Worm (Caenorhabditis elegans) whole organism, L1 larva: Measurements from ENCODE around the gene memo-1.
A peak's percentile ranks its signal among the peaks of the same experiment; 100 is the strongest.

Experiments
- ama-1 ChIP-seq: fragments of 150-350 bp; optimal IDR thresholded peaks from 2 replicates; lab custom pipeline; 2014
- ceh-88 ChIP-seq: fragments of 200-800 bp; sonication (Bioruptor generic); IDR thresholded peaks from 2 replicates; pipeline ENCODE4 v1.3.6; 2022; ENCODE audit warnings: missing genetic modification characterization, missing compliant biosample characterization
- elt-3 ChIP-seq, 6 experiments: fragments of 150-350 bp in 1 of 6; sonication (generic microtip); optimal IDR thresholded peaks; 2 replicates each; lab custom pipeline; 2017 to 2018; ENCODE audit warnings: missing biosample characterization in 6 of 6, missing genetic modification characterization in 6 of 6, inconsistent platforms in 1 of 6
- fkh-8 ChIP-seq: sonication (generic microtip); optimal IDR thresholded peaks from 2 replicates; lab custom pipeline; 2016; ENCODE audit warnings: mild to moderate bottlenecking, missing genetic modification characterization, missing compliant biosample characterization
- lin-14 ChIP-seq: fragments of 200-800 bp; sonication (Bioruptor generic); optimal IDR thresholded peaks from 2 replicates; lab custom pipeline; 2018; ENCODE audit warnings: mild to moderate bottlenecking, missing genetic modification characterization, moderate library complexity, missing compliant biosample characterization
- nhr-71 ChIP-seq: sonication (generic microtip); optimal IDR thresholded peaks from 2 replicates; lab custom pipeline; 2016; ENCODE audit warnings: mild to moderate bottlenecking, missing genetic modification characterization, moderate library complexity, missing compliant biosample characterization
- pqm-1 ChIP-seq: sonication (generic microtip); optimal IDR thresholded peaks from 3 replicates; lab custom pipeline; 2017; ENCODE audit warnings: missing biosample characterization, missing genetic modification characterization
- skn-1 ChIP-seq: fragments of 150-350 bp; optimal IDR thresholded peaks from 2 replicates; lab custom pipeline; 2014; ENCODE audit warnings: missing biosample characterization, missing genetic modification characterization
- tbx-2 ChIP-seq: sonication (generic microtip); optimal IDR thresholded peaks from 2 replicates; lab custom pipeline; 2016; ENCODE audit warnings: missing genetic modification characterization, missing compliant biosample characterization
- vab-15 ChIP-seq: sonication (generic microtip); optimal IDR thresholded peaks from 2 replicates; lab custom pipeline; 2017; ENCODE audit warnings: missing genotype, mild to moderate bottlenecking, missing genetic modification characterization, missing compliant biosample characterization
- ztf-4 ChIP-seq: fragments of 150-350 bp; optimal IDR thresholded peaks from 2 replicates; lab custom pipeline; 2014; ENCODE audit warnings: missing biosample characterization, missing genetic modification characterization

DNA sequence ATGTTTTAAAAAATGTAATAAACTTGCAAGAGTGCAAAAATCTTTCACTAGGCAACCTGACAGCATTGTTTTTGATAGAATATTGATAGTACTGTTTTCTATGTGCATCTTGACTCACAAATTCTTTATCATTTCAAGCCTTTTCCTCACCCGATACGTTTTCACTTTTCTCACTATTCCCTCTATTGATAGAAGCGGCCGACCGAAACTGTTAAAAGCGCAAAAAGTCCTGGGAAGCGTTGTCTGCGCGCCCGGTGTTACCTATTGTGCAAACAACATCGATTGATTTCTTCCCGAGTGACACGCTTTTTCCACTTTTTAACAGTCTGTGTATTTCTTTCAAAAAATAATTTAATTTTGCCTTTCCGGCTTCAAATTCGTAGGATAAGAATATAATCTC is 41.1 kb upstream of the memo-1 start:
- TF ChIP-seq tbx-2 (tag; lab: Kevin White, UChicago) (no peak), ztf-4 (tag; lab: Kevin White, UChicago) (no peak), ama-1 (lab: Kevin White, UChicago) (no peak), lin-14 (GFP tag; lab: Kevin White, UChicago) (peak; percentile 5), pqm-1 (no peak), skn-1 (tag; lab: Kevin White, UChicago) (no peak), elt-3 (tag; optimal IDR thresholded peaks at IDR 0.05; lab: Kevin White, UChicago) (no peak), ceh-88 (GFP tag; lab: Robert Waterston, UW) (no peak), nhr-71 (tag; lab: Kevin White, UChicago) (no peak), fkh-8 (tag; lab: Kevin White, UChicago) (no peak), vab-15 (tag; lab: Kevin White, UChicago) (no peak)
